Worm (Caenorhabditis elegans): ENCODE results near the gene D1022.3.

The D1022.3 gene

ce11 chrII:7432327-7432726 lies 23.8 kb downstream of the D1022.3 start, which contains the start of gene srd-54:
TSS of gene srd-54 (plus strand) at chrII:7432627.
- TF ChIP-seq nhr-77 (tag; optimal IDR thresholded peaks at IDR 0.05) (no peak), nhr-25 (tag; optimal IDR thresholded peaks at IDR 0.05) (no peak), ztf-4 (tag; optimal IDR thresholded peaks at IDR 0.05) (no peak), unc-39 (tag; optimal IDR thresholded peaks at IDR 0.05) (no peak), skn-1 (tag; optimal IDR thresholded peaks at IDR 0.05) (no peak), pqm-1 (tag; optimal IDR thresholded peaks at IDR 0.05) (no peak), ceh-28 (tag; optimal IDR thresholded peaks at IDR 0.05) (no peak), hmg-11 (tag; optimal IDR thresholded peaks at IDR 0.05) (no peak), lin-15B (tag; optimal IDR thresholded peaks at IDR 0.05) (no peak), ama-1 (optimal IDR thresholded peaks at IDR 0.05) (no peak), tbx-2 (tag; optimal IDR thresholded peaks at IDR 0.05) (no peak), ceh-16 (tag; optimal IDR thresholded peaks at IDR 0.05) (no peak), daf-12 (tag; optimal IDR thresholded peaks at IDR 0.05) (no peak), nhr-43 (tag; optimal IDR thresholded peaks at IDR 0.05; ENCODE audit: poor library complexity, severe bottlenecking) (no peak), egl-5 (tag; optimal IDR thresholded peaks at IDR 0.05) (no peak), fkh-10 (GFP tag; optimal IDR thresholded peaks at IDR 0.05) (no peak), egl-27 (tag; optimal IDR thresholded peaks at IDR 0.05) (no peak), nhr-28 (tag; optimal IDR thresholded peaks at IDR 0.05) (no peak), R02D3.7 (tag; optimal IDR thresholded peaks at IDR 0.05) (no peak), ZK546.5 (tag; optimal IDR thresholded peaks at IDR 0.05) (no peak)

DNA sequence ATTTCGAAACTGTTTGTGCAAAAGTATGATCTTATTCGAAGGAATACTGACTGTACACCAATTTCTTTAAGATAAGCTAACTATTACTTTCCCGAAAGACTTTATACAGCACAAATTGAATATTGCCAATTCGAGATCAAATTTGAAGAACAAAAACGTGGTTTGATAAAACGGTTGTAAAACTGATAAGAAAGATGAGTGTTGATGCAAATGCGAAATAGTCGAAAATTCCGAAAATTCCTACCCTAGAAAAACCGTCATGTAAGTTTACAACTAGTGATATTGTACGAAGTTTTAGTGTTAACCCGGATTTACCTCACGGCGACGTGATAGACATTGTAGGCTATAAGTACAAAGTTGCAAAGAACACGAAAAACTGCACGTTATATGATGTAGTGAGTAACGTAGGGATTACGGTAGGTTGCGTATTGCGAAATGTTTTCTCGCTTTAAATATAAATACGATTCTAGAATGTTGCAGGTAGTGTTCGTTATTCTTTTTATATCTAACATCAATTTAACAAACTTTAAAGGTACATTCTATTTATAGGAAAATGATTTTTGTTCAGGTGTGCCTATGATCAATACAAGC lies 35.2 kb downstream of the D1022.3 start:
- TF ChIP-seq sea-2 (GFP tag; optimal IDR thresholded peaks at IDR 0.05): no peak
- TF ChIP-seq pqm-1 (tag; optimal IDR thresholded peaks at IDR 0.05): peak; percentile 16
- TF ChIP-seq skn-1 (tag; optimal IDR thresholded peaks at IDR 0.05): no peak
- no peak for TF ChIP-seq egl-27 (tag; optimal IDR thresholded peaks at IDR 0.05)
- no peak for TF ChIP-seq nhr-28 (tag; optimal IDR thresholded peaks at IDR 0.05)
- no peak for TF ChIP-seq ama-1 (optimal IDR thresholded peaks at IDR 0.05)
- no peak for TF ChIP-seq eor-1 (tag; optimal IDR thresholded peaks at IDR 0.05)
- no peak for TF ChIP-seq daf-12 (tag; optimal IDR thresholded peaks at IDR 0.05)
- TF ChIP-seq nhr-25 (tag; optimal IDR thresholded peaks at IDR 0.05): no peak
- peak; percentile 31 for TF ChIP-seq jun-1 (tag; optimal IDR thresholded peaks at IDR 0.05)
- TF ChIP-seq nhr-11 (tag; optimal IDR thresholded peaks at IDR 0.05): peak; percentile 18
- TF ChIP-seq lsy-12 (tag; optimal IDR thresholded peaks at IDR 0.05): no peak
- TF ChIP-seq ceh-82 (tag; optimal IDR thresholded peaks at IDR 0.05): no peak
- TF ChIP-seq snpc-4 (tag; optimal IDR thresholded peaks at IDR 0.05): no peak
- peak; percentile 81 for TF ChIP-seq elt-2 (tag; optimal IDR thresholded peaks at IDR 0.05)
- TF ChIP-seq ceh-16 (tag; optimal IDR thresholded peaks at IDR 0.05): no peak
- no peak for TF ChIP-seq zag-1 (tag; optimal IDR thresholded peaks at IDR 0.05)

DNA sequence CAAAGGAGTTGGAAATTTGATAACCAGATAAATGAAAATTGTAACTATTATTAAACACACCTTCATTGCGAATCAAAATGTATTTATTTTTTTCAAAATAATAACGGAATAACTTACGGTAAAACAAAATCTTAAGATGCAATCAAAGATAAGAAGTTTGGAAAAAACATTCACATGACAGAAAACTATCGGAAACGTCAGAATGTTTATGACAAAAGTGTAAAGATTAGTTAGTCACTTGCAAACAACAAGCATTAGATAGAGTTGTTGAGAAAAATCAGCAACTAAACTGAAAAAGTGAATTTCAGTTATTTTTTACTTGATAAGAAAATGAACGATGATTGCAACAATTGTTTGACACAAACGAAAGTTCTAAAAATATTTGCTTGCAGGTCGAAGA lies 35.9 kb downstream of the D1022.3 start:
- TF ChIP-seq ceh-16 (tag; optimal IDR thresholded peaks at IDR 0.05) (no peak), elt-2 (tag; optimal IDR thresholded peaks at IDR 0.05) (peak; percentile 73)

ce11 chrII:7419563-7419962 lies 36.5 kb downstream of the D1022.3 start:
- TF ChIP-seq lin-39 (tag; optimal IDR thresholded peaks at IDR 0.05) (peak; percentile 27), nhr-76 (tag; optimal IDR thresholded peaks at IDR 0.05) (no peak)

ce11 chrII:7413764-7414163 lies 42.3 kb downstream of the D1022.3 start:
- TF ChIP-seq nhr-43 (tag; optimal IDR thresholded peaks at IDR 0.05; ENCODE audit: poor library complexity, severe bottlenecking) (no peak), ceh-16 (tag; optimal IDR thresholded peaks at IDR 0.05) (no peak), ztf-11 (tag; optimal IDR thresholded peaks at IDR 0.05) (no peak), fkh-10 (GFP tag; optimal IDR thresholded peaks at IDR 0.05) (no peak), fkh-2 (tag; optimal IDR thresholded peaks at IDR 0.05) (no peak), elt-3 (tag; optimal IDR thresholded peaks at IDR 0.05) (no peak), egl-27 (tag; optimal IDR thresholded peaks at IDR 0.05) (no peak), ceh-82 (tag; optimal IDR thresholded peaks at IDR 0.05) (no peak), ceh-28 (tag; optimal IDR thresholded peaks at IDR 0.05) (no peak), nhr-25 (tag; optimal IDR thresholded peaks at IDR 0.05) (no peak), ZK546.5 (tag; optimal IDR thresholded peaks at IDR 0.05) (no peak), mml-1 (tag; optimal IDR thresholded peaks at IDR 0.05) (no peak), zag-1 (tag; optimal IDR thresholded peaks at IDR 0.05) (no peak), nhr-23 (tag; optimal IDR thresholded peaks at IDR 0.05) (no peak), egl-5 (tag; optimal IDR thresholded peaks at IDR 0.05) (no peak), nfya-1 (tag; optimal IDR thresholded peaks at IDR 0.05; ENCODE audit: insufficient read depth) (no peak)
